Worm (Caenorhabditis elegans): ENCODE results near the gene rnp-5.

Gene rnp-5

DNA sequence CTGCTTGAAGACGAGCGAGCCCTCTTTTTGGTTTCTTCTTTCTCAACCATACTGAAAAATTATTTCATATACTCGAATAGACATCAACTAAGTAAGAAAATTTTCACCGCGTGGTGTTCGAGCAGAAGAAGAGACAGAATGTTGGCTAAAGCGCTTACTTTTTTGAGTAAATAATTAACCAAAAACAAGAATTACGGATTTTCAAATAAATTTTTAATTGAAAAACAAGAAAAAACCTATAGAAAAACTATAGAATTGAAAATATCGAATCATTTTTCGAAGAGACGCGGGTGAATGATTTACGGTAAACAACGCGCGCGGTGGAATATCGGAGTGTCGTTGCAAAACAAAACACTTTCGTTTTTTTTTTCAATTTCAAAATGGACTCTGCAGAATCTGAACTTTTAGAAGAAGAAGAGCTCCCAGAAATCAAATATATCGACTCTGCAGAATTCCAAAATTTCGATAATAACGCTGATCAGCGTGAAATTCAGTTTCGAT, at the start of gene rnp-5, which contains the start of gene tag-51:
TSS of gene rnp-5 (minus strand) at position 51 of the 501 bp plus-strand sequence.
TSS of gene tag-51 (plus strand) at position 363 of the 501 bp plus-strand sequence.
- TF ChIP-seq cog-1 (tag; optimal IDR thresholded peaks at IDR 0.05) (no peak), ztf-23 (GFP tag; IDR thresholded peaks at IDR 0.05) (no peak), med-1 (GFP tag; optimal IDR thresholded peaks at IDR 0.05; ENCODE audit: insufficient read depth) (no peak), T22C8.4 (GFP tag; IDR thresholded peaks at IDR 0.05) (no peak), ztf-29 (GFP tag; IDR thresholded peaks at IDR 0.05) (no peak), tab-1 (GFP tag; IDR thresholded peaks at IDR 0.05) (no peak), flt-1 (GFP tag; IDR thresholded peaks at IDR 0.05) (no peak), klf-2 (GFP tag; conservative IDR thresholded peaks at IDR 0.05) (no peak), ref-1 (GFP tag; conservative IDR thresholded peaks at IDR 0.05) (no peak)

DNA sequence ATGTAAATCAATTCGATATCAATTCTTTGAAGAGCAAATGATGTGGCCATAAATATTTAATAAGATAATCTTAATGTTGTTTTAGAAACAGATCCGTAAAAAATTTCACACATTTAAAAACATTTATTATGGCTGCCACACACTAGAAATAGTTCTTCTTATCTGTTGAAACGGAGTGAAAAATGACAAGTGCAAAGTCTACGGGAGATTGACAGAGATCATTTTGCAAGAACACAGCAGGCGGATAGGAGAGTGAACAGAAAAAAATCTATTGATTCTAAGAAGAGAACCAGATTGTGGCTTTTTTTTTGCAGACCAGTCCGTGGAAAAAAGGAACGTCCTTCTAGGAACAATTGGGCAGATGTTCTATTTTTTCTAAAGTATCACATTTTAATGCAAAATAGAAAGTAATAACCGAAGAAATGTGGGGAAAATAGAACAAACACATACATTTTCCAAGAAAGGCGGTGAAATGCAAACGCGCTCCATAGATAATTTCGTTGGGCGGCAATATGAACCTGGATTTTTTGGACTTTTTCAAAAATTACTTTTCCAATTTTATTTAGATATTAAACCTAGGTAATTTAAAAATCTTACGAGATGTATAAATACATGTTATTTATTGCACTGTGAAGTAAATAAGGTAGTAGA, 48.0 kb upstream of the rnp-5 start:
- no peak for TF ChIP-seq med-1 (GFP tag; optimal IDR thresholded peaks at IDR 0.05; ENCODE audit: insufficient read depth)
- no peak for TF ChIP-seq klf-2 (GFP tag; conservative IDR thresholded peaks at IDR 0.05)
- no peak for TF ChIP-seq ztf-29 (GFP tag; IDR thresholded peaks at IDR 0.05)
- no peak for TF ChIP-seq T22C8.4 (GFP tag; IDR thresholded peaks at IDR 0.05)
- no peak for TF ChIP-seq ref-1 (GFP tag; conservative IDR thresholded peaks at IDR 0.05)
- TF ChIP-seq tab-1 (GFP tag; IDR thresholded peaks at IDR 0.05): no peak
- TF ChIP-seq flt-1 (GFP tag; IDR thresholded peaks at IDR 0.05): no peak
- no peak for TF ChIP-seq cog-1 (tag; optimal IDR thresholded peaks at IDR 0.05)
- no peak for TF ChIP-seq ztf-23 (GFP tag; IDR thresholded peaks at IDR 0.05)

DNA sequence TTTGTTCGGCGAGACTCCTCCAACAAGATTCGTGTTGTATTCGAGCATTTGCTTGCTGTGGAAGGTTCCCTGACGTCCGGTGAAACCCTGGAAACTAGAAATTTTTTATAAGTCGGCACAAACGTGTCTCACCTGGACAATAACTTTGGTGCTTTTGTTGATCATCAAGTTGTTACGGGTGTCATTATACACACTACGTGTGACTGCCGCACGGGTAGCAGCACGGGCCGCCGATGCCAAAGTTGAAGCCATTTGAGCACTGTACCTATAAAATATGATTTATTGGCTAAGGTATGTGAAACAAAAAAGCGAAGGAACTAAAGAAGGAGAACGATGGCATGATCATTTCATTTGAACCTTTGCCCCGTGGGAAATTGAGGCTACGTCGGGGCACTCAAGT, 47.4 kb upstream of the rnp-5 start, which contains the start of gene sucl-2:
TSS of gene sucl-2 (minus strand) at position 265 of the 400 bp plus-strand sequence.
- no peak for TF ChIP-seq T22C8.4 (GFP tag; IDR thresholded peaks at IDR 0.05)
- TF ChIP-seq med-1 (GFP tag; optimal IDR thresholded peaks at IDR 0.05; ENCODE audit: insufficient read depth): no peak
- no peak for TF ChIP-seq ztf-29 (GFP tag; IDR thresholded peaks at IDR 0.05)
- no peak for TF ChIP-seq ztf-23 (GFP tag; IDR thresholded peaks at IDR 0.05)
- no peak for TF ChIP-seq tab-1 (GFP tag; IDR thresholded peaks at IDR 0.05)
- TF ChIP-seq ref-1 (GFP tag; conservative IDR thresholded peaks at IDR 0.05): no peak
- TF ChIP-seq cog-1 (tag; optimal IDR thresholded peaks at IDR 0.05): no peak
- TF ChIP-seq flt-1 (GFP tag; IDR thresholded peaks at IDR 0.05): no peak
- no peak for TF ChIP-seq klf-2 (GFP tag; conservative IDR thresholded peaks at IDR 0.05)

- TF ChIP-seq tab-1 (GFP tag; IDR thresholded peaks at IDR 0.05) (no peak), ref-1 (GFP tag; conservative IDR thresholded peaks at IDR 0.05) (no peak), ztf-29 (GFP tag; IDR thresholded peaks at IDR 0.05) (no peak), T22C8.4 (GFP tag; IDR thresholded peaks at IDR 0.05) (no peak), klf-2 (GFP tag; conservative IDR thresholded peaks at IDR 0.05) (no peak), flt-1 (GFP tag; IDR thresholded peaks at IDR 0.05) (no peak), med-1 (GFP tag; optimal IDR thresholded peaks at IDR 0.05; ENCODE audit: insufficient read depth) (no peak), cog-1 (tag; optimal IDR thresholded peaks at IDR 0.05) (no peak), ztf-23 (GFP tag; IDR thresholded peaks at IDR 0.05) (no peak)
Observed at ce11 chrIII:900134-900533, 46.4 kb upstream of the rnp-5 start.

ce11 chrIII:896904-897303, 43.2 kb upstream of the rnp-5 start:
- TF ChIP-seq ref-1 (GFP tag; conservative IDR thresholded peaks at IDR 0.05): no peak
- TF ChIP-seq tab-1 (GFP tag; IDR thresholded peaks at IDR 0.05): no peak
- TF ChIP-seq ztf-23 (GFP tag; IDR thresholded peaks at IDR 0.05): no peak
- TF ChIP-seq cog-1 (tag; optimal IDR thresholded peaks at IDR 0.05): no peak
- no peak for TF ChIP-seq ztf-29 (GFP tag; IDR thresholded peaks at IDR 0.05)
- TF ChIP-seq T22C8.4 (GFP tag; IDR thresholded peaks at IDR 0.05): no peak
- TF ChIP-seq med-1 (GFP tag; optimal IDR thresholded peaks at IDR 0.05; ENCODE audit: insufficient read depth): no peak

DNA sequence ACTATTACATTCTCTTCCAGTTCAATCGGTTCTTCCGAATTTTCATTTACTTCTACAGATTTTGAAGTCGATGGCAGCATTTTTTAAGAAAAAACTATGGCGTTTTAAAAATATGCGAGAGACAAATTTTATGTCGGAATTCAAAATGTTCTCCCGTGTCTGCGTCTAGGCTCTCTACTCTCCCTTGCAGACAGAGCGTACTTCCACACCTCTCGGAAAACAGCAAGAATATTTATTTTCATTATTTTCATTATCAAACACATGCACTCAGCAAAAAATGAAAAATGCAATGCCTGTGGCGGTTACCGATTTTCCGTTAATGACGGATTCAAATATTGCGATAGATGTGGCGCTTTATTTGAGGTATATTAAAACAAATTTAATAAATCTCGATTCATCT, 41.8 kb upstream of the rnp-5 start, which contains the start of the genes ztf-18 and F23H11.2:
TSS of gene ztf-18 (minus strand) at position 188 of the 400 bp plus-strand sequence.
TSS of gene F23H11.2 (plus strand) at position 223 of the 400 bp plus-strand sequence.
- TF ChIP-seq ztf-23 (GFP tag; IDR thresholded peaks at IDR 0.05): no peak
- no peak for TF ChIP-seq med-1 (GFP tag; optimal IDR thresholded peaks at IDR 0.05; ENCODE audit: insufficient read depth)
- no peak for TF ChIP-seq flt-1 (GFP tag; IDR thresholded peaks at IDR 0.05)
- no peak for TF ChIP-seq tab-1 (GFP tag; IDR thresholded peaks at IDR 0.05)
- no peak for TF ChIP-seq cog-1 (tag; optimal IDR thresholded peaks at IDR 0.05)
- TF ChIP-seq ref-1 (GFP tag; conservative IDR thresholded peaks at IDR 0.05): no peak
- no peak for TF ChIP-seq ztf-29 (GFP tag; IDR thresholded peaks at IDR 0.05)
- TF ChIP-seq T22C8.4 (GFP tag; IDR thresholded peaks at IDR 0.05): no peak
- no peak for TF ChIP-seq klf-2 (GFP tag; conservative IDR thresholded peaks at IDR 0.05)

DNA sequence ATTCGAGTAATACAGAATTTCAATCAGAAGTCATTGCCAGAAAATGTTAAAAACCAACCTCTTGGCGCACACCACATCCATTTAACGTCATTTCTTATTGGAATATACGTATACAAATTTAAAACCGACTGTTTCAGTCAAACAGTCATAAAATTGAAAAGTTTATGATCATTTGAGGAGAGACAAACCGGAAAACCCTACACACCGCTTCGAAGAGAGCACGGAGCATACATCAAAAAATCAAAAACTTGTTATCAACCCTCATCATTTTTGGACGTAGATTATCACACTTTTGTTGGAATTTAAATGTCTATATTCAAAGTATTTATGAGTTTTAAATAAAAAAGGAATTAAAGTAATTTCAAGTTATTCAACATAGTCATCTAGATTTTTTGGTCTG, 37.3 kb upstream of the rnp-5 start, which contains the start of gene T24C4.10:
TSS of gene T24C4.10 (minus strand) at position 230 of the 400 bp plus-strand sequence.
- TF ChIP-seq tab-1 (GFP tag; IDR thresholded peaks at IDR 0.05) (no peak), ztf-29 (GFP tag; IDR thresholded peaks at IDR 0.05) (no peak), flt-1 (GFP tag; IDR thresholded peaks at IDR 0.05) (no peak), klf-2 (GFP tag; conservative IDR thresholded peaks at IDR 0.05) (no peak), ref-1 (GFP tag; conservative IDR thresholded peaks at IDR 0.05) (no peak), med-1 (GFP tag; optimal IDR thresholded peaks at IDR 0.05; ENCODE audit: insufficient read depth) (no peak), T22C8.4 (GFP tag; IDR thresholded peaks at IDR 0.05) (no peak), cog-1 (tag; optimal IDR thresholded peaks at IDR 0.05) (no peak), ztf-23 (GFP tag; IDR thresholded peaks at IDR 0.05) (no peak)

ce11 chrIII:888983-889549, 35.4 kb upstream of the rnp-5 start:
- TF ChIP-seq ztf-23 (GFP tag; IDR thresholded peaks at IDR 0.05) (no peak), klf-2 (GFP tag; conservative IDR thresholded peaks at IDR 0.05) (no peak), cog-1 (tag; optimal IDR thresholded peaks at IDR 0.05) (no peak), ref-1 (GFP tag; conservative IDR thresholded peaks at IDR 0.05) (no peak), tab-1 (GFP tag; IDR thresholded peaks at IDR 0.05) (no peak), med-1 (GFP tag; optimal IDR thresholded peaks at IDR 0.05; ENCODE audit: insufficient read depth) (no peak), ztf-29 (GFP tag; IDR thresholded peaks at IDR 0.05) (no peak), T22C8.4 (GFP tag; IDR thresholded peaks at IDR 0.05) (no peak), flt-1 (GFP tag; IDR thresholded peaks at IDR 0.05) (no peak)

DNA sequence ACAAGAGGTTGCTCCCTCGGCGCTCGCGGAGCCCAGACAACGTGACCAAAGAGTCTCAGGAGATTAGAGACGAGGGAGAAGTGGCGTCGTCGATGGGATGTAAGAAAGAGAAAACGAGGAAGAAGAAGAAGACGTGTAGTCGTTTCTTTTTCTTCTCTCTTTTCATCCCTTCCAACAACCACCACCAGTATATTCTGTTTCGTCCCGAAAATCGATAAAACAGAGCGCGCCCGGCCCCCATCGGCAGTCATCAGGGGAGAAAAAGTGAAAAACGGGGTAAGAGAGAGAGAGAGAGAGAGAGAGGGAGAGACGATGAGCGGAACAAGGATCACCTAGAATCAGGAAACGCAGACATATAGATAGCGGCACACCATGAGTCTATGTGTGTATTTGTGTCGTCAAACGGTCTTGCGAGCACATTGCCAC, 34.2 kb upstream of the rnp-5 start:
- TF ChIP-seq cog-1 (tag; optimal IDR thresholded peaks at IDR 0.05) (peak; percentile 75), tab-1 (GFP tag; IDR thresholded peaks at IDR 0.05) (no peak), med-1 (GFP tag; optimal IDR thresholded peaks at IDR 0.05; ENCODE audit: insufficient read depth) (no peak), klf-2 (GFP tag; conservative IDR thresholded peaks at IDR 0.05) (no peak), flt-1 (GFP tag; IDR thresholded peaks at IDR 0.05) (0 out of 2 replicates have a peak, but pooled peaks have one; percentile 34), ztf-29 (GFP tag; IDR thresholded peaks at IDR 0.05) (no peak), ref-1 (GFP tag; conservative IDR thresholded peaks at IDR 0.05) (no peak), ztf-23 (GFP tag; IDR thresholded peaks at IDR 0.05) (no peak), T22C8.4 (GFP tag; IDR thresholded peaks at IDR 0.05) (peak; percentile 90)
